Worm (Caenorhabditis elegans): ENCODE data around the gene K09C8.9.

K09C8.9 gene

ce11 chrX:10948852-10949251, 18.7 kb downstream of the K09C8.9 start, which contains the start of gene T21B6.3:
TSS of gene T21B6.3 (minus strand) at chrX:10948952.
- no peak for TF ChIP-seq unc-62 (GFP tag; optimal IDR thresholded peaks at IDR 0.05)

- no peak for TF ChIP-seq mab-5 (tag; optimal IDR thresholded peaks at IDR 0.05)
- TF ChIP-seq unc-39 (tag; optimal IDR thresholded peaks at IDR 0.05), result no peak
- TF ChIP-seq bed-3 (GFP tag; optimal IDR thresholded peaks at IDR 0.05), result no peak
- TF ChIP-seq nhr-237 (tag; optimal IDR thresholded peaks at IDR 0.05), result no peak
- no peak for TF ChIP-seq ztf-11 (tag; optimal IDR thresholded peaks at IDR 0.05)
- TF ChIP-seq nhr-12 (tag; optimal IDR thresholded peaks at IDR 0.05), result no peak
- TF ChIP-seq ceh-39 (tag; optimal IDR thresholded peaks at IDR 0.05), result no peak
- no peak for TF ChIP-seq blmp-1 (tag; optimal IDR thresholded peaks at IDR 0.05)
- TF ChIP-seq hlh-1 (tag; optimal IDR thresholded peaks at IDR 0.05), result no peak
- TF ChIP-seq unc-62 (GFP tag; optimal IDR thresholded peaks at IDR 0.05), result no peak
- no peak for TF ChIP-seq pha-4 (tag; optimal IDR thresholded peaks at IDR 0.05)
- no peak for TF ChIP-seq zip-8 (tag; optimal IDR thresholded peaks at IDR 0.05)
- no peak for TF ChIP-seq lsy-2 (tag; optimal IDR thresholded peaks at IDR 0.05)
- no peak for TF ChIP-seq flh-1 (GFP tag; optimal IDR thresholded peaks at IDR 0.05)
Observed at ce11 chrX:10941255-10941654, 26.3 kb downstream of the K09C8.9 start, which contains the start of gene pho-7. TSS of gene pho-7 (minus strand) at chrX:10941355.

ce11 chrX:10933308-10934014, 34.1 kb downstream of the K09C8.9 start:
- TF ChIP-seq ces-1 (GFP tag; optimal IDR thresholded peaks at IDR 0.05) (peak; percentile 79), ceh-39 (tag; optimal IDR thresholded peaks at IDR 0.05) (no peak)

- peak; percentile 86 for TF ChIP-seq nhr-2 (tag; optimal IDR thresholded peaks at IDR 0.05)
- TF ChIP-seq zip-8 (tag; optimal IDR thresholded peaks at IDR 0.05), result peak; percentile 88
- peak; percentile 91 for TF ChIP-seq elt-1 (tag; optimal IDR thresholded peaks at IDR 0.05; ENCODE audit: borderline replicate concordance, insufficient read depth)
- peak; percentile 66 for TF ChIP-seq unc-62 (GFP tag; optimal IDR thresholded peaks at IDR 0.05)
- no peak for TF ChIP-seq M03D4.4 (tag; optimal IDR thresholded peaks at IDR 0.05)
- TF ChIP-seq ham-2 (GFP tag; optimal IDR thresholded peaks at IDR 0.05), result peak; percentile 32
- no peak for TF ChIP-seq sem-2 (GFP tag; optimal IDR thresholded peaks at IDR 0.05)
Observed at ce11 chrX:10932087-10932486, 35.5 kb downstream of the K09C8.9 start.

ce11 chrX:10928948-10929563, 38.5 kb downstream of the K09C8.9 start, which contains the start of gene dgn-1:
TSS of gene dgn-1 (minus strand) at chrX:10928998.
- no peak for TF ChIP-seq ham-2 (GFP tag; optimal IDR thresholded peaks at IDR 0.05)
- no peak for TF ChIP-seq lin-32 (GFP tag; optimal IDR thresholded peaks at IDR 0.05)
- TF ChIP-seq elt-1 (tag; optimal IDR thresholded peaks at IDR 0.05; ENCODE audit: borderline replicate concordance, insufficient read depth), result no peak
- no peak for TF ChIP-seq mls-2 (tag; optimal IDR thresholded peaks at IDR 0.05)
- no peak for TF ChIP-seq hlh-1 (tag; optimal IDR thresholded peaks at IDR 0.05)
- no peak for TF ChIP-seq M03D4.4 (tag; optimal IDR thresholded peaks at IDR 0.05)
- no peak for TF ChIP-seq ceh-83 (GFP tag; optimal IDR thresholded peaks at IDR 0.05)
- TF ChIP-seq nhr-2 (tag; optimal IDR thresholded peaks at IDR 0.05), result no peak
- TF ChIP-seq cnd-1 (tag; optimal IDR thresholded peaks at IDR 0.05), result no peak
- no peak for TF ChIP-seq nhr-28 (tag; optimal IDR thresholded peaks at IDR 0.05)

ce11 chrX:10927136-10927535, 40.5 kb downstream of the K09C8.9 start:
- TF ChIP-seq sem-2 (GFP tag; optimal IDR thresholded peaks at IDR 0.05) (no peak), sptf-1 (tag; optimal IDR thresholded peaks at IDR 0.05) (no peak), drap-1 (GFP tag; optimal IDR thresholded peaks at IDR 0.05) (no peak), cnd-1 (tag; optimal IDR thresholded peaks at IDR 0.05) (no peak), zip-8 (tag; optimal IDR thresholded peaks at IDR 0.05) (peak; percentile 34), nhr-2 (tag; optimal IDR thresholded peaks at IDR 0.05) (peak; percentile 57), lin-32 (GFP tag; optimal IDR thresholded peaks at IDR 0.05) (peak; percentile 68), elt-3 (tag; optimal IDR thresholded peaks at IDR 0.05) (no peak), unc-39 (tag; optimal IDR thresholded peaks at IDR 0.05) (no peak), flh-1 (GFP tag; optimal IDR thresholded peaks at IDR 0.05) (no peak)

Measured in whole organism, mixed stage, embryonic.